Worm (Caenorhabditis elegans) whole organism, early embryonic: ENCODE measurements around the gene srh-2.
"Not testable (repeated sequence)": the region's sequence is repeated elsewhere in the genome, so short reads cannot be mapped to it uniquely, and the experiment has no call there.

ENCODE experiments used
- aly-1 ChIP-seq: sonication (generic microtip); optimal IDR thresholded peaks from 2 replicates; lab custom pipeline; 2016; ENCODE audit warnings: missing genetic modification characterization, missing compliant biosample characterization
- ama-1 ChIP-seq: fragments of 150-350 bp; optimal IDR thresholded peaks from 2 replicates; lab custom pipeline; 2014
- hmg-4 ChIP-seq: fragments of 200-800 bp; sonication (Bioruptor generic); optimal IDR thresholded peaks from 2 replicates; lab custom pipeline; 2018; ENCODE audit warnings: mild to moderate bottlenecking, missing genetic modification characterization, missing compliant biosample characterization
- hnd-1 ChIP-seq: sonication (generic microtip); optimal IDR thresholded peaks from 2 replicates; lab custom pipeline; 2016; ENCODE audit warnings: missing genetic modification characterization, missing compliant biosample characterization
- tbx-37 ChIP-seq: fragments of 200-800 bp; sonication (Bioruptor generic); conservative IDR thresholded peaks from 2 replicates; pipeline ENCODE4 v1.3.6; 2022; ENCODE audit warnings: missing genetic modification reagents, missing genetic modification characterization, missing compliant biosample characterization

- not testable (repeated sequence) for TF ChIP-seq ama-1 (lab: Kevin White, UChicago); hnd-1; hmg-4; aly-1
- TF ChIP-seq tbx-37 (GFP tag; lab: Robert Waterston, UW) = 0 out of 2 replicates have a peak, but pooled peaks have one; percentile 4
Measured at ce11 chrV:706449-706848, 21.7 kb upstream of the srh-2 start.
